Fruit fly (Drosophila melanogaster): ENCODE data around the gene CG9287.

The CG9287 gene

DNA sequence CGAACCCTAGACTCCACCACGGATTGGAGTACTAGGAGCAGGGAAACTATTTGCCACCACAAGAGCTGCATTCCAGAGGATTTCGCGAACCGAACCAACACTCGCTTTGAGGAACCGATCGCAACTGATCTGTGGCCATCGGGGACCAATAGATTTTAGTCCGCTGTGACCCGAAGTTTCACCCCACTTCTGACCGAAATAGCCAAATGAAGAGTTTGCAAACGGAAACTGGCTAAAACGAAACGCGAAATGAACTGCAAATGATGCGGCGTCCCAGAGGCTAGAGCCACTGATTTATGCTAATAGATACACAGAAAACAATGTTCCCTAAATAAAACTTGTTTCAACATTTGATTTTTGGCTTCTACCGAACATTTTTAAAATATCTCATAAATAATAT is at the start of gene CG9287:
TSS of gene CG9287 (minus strand) at position 101 of the 400 bp plus-strand sequence.
- no peak for TF ChIP-seq CTCF (optimal IDR thresholded peaks at IDR 0.05)
- no peak for TF ChIP-seq CG8478 (optimal IDR thresholded peaks at IDR 0.05)

DNA sequence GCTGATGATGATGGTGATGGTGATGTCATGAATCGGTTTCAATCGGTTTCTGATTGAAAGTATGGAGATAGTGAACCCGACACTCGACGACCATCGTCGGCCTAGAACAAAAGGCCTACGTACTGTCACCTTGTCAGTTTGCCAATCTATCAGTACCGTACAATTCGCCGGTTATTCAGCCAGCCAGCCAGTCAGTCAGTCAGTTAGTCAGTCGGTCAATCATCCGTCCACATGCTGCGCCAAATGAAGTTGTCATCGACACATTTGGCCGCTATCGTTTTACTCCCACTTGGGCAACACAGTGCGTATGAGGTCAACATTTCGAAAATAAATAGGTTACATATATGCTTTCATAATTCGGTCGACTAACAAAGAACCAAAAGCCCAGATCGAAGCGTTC is 41.4 kb upstream of the CG9287 start:
- no peak for TF ChIP-seq CG8478 (optimal IDR thresholded peaks at IDR 0.05)
- TF ChIP-seq CTCF (optimal IDR thresholded peaks at IDR 0.05): no peak

DNA sequence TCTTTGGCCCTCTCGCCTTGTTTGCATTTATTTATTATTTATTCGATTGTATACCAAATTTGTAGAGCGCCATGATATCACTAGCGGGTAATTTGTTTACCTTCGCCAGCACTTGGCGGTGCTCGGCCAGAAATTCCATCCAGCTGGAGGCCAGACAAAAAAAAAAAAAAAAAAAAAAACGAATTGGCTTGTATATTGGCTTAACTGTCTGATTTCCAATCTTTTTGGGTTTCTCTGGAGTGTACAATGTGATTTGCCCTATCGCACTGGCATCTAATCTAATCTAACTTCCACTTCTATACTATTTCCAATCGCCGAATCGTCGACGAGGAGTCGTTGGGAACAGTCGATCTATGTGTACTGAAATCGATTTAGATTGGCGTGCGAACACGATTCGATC is 40.1 kb upstream of the CG9287 start:
- TF ChIP-seq CTCF (optimal IDR thresholded peaks at IDR 0.05): no peak
- no peak for TF ChIP-seq CG8478 (optimal IDR thresholded peaks at IDR 0.05)

DNA sequence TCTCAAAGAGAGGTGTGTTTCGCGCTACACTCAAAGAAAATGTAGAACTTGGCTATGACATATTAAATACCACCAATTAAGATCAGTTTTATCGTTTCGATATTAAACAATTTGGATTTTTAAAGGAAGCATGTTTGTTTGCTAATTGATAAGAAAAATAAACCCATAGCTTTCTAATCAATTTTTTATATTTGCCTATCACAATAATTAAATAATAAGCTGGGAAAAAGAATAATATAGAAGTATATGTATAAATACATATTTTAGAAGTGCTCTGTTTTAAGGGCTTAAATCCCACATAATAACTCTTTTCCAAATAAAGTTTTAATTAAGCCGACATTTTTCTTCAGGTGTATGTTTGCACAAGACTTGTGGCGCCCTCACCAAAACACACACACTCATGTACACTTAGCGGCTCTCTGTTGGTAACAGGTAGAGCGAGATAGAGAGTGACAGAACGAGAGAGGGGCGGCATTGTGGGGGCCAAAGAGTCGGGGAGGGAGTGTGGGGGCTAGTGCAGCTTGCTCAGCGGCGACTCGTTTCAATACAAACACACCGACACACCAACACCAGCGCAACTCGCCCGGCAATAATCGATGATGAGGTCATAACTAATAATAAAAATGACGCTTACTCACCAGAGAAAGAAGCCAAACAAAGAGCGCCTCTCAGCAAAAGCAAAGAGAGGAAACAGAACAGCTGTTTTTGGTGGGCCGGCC is 38.2 kb upstream of the CG9287 start:
- no peak for TF ChIP-seq CTCF (optimal IDR thresholded peaks at IDR 0.05)
- TF ChIP-seq CG8478 (optimal IDR thresholded peaks at IDR 0.05): no peak

DNA sequence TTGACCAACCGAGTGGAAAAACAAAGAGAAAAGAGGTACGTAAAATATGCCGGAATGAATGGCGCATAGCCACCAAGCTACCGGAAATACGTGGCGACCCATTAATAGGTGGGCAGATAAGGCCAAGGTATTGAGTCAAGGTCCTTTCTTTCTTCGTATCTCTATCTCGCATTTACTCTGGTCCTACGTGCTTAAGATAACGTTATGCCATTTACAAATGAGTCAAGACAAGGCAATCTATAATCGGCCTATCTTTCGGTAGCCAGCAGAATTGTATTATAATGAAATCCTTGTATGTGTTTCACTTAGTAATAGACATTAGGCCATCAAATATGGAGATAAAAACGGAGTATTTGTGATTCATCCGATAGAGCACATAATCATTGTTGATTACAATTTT is 36.8 kb upstream of the CG9287 start:
- TF ChIP-seq CG8478 (optimal IDR thresholded peaks at IDR 0.05): no peak
- no peak for TF ChIP-seq CTCF (optimal IDR thresholded peaks at IDR 0.05)

DNA sequence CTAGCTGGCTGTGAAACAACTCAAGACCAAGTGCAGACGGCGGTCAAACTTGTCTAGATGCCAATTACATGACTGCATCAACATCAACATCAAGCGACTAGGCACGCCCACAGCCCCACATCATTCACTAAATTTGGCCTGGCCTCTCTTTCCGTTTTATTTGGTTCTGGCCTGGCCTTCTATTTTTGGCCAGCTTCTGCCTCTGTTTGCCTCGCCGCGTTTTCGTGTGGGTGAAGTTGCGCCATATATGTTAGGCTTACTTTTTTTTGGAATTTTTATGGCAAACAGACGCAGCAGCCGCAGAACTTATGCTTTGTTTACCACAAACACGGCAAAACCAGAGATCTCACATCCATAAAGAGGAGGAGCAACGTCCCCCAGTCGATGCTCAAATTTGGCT is 35.8 kb upstream of the CG9287 start:
- TF ChIP-seq CTCF (optimal IDR thresholded peaks at IDR 0.05) (no peak), CG8478 (optimal IDR thresholded peaks at IDR 0.05) (no peak)

DNA sequence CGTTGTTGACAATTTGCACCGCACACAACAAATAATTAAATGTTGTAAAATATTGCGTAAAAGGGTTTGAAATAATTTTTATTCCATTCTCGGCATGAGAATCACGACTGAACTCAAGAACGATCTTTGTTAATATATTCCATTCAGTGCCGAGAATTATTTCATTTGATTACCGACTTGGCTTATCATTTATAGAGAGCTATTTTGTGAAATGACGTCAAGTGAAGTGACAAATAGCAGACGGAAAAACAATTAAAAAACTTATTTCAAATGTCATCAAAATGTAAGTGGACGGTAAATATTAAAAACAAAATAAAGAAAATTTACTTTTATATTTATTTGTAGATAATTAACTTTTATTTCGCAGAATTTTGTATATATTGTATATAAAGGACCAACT is 34.9 kb upstream of the CG9287 start:
- TF ChIP-seq CTCF (optimal IDR thresholded peaks at IDR 0.05) (no peak), CG8478 (optimal IDR thresholded peaks at IDR 0.05) (no peak)

DNA sequence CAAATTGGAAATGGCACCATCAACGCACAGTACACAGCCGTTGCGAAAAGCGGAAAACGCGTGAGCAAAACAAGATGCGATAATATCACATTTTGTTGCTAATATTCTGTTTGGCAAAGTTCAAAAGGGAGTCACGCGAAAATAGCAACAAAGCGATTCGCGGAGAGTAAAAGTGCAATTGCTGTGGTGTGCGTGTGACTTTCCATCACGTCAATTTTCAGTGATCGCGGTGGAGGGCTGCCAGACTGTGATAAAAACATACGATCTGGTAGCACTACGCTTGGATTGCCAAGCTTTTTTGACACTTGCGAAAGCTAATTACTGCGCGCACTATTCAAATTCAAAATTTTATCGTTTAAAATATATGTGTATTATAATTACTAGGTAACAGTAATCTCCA is 29.8 kb upstream of the CG9287 start, which contains the start of gene Hnf4:
TSS of gene Hnf4 (minus strand) at position 199 of the 400 bp plus-strand sequence.
- TF ChIP-seq CTCF (optimal IDR thresholded peaks at IDR 0.05) (no peak), CG8478 (optimal IDR thresholded peaks at IDR 0.05) (no peak)

DNA sequence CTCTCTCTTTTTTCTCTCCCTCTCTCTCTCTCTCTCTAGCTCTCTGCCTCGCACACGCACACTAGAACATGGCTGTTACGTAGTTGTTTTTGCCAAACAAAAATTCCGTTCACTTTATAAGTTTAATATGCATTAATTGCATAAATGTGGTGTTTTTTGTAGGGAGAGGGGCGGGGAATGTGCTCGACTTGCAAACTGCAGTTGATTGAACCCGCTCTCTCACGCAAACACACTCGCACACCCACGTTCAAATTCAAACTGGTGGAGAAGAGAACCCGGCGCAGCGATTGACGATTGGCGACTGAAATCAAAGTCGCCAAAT is 29.4 kb upstream of the CG9287 start:
- TF ChIP-seq CTCF (optimal IDR thresholded peaks at IDR 0.05) (no peak), CG8478 (optimal IDR thresholded peaks at IDR 0.05) (no peak)

DNA sequence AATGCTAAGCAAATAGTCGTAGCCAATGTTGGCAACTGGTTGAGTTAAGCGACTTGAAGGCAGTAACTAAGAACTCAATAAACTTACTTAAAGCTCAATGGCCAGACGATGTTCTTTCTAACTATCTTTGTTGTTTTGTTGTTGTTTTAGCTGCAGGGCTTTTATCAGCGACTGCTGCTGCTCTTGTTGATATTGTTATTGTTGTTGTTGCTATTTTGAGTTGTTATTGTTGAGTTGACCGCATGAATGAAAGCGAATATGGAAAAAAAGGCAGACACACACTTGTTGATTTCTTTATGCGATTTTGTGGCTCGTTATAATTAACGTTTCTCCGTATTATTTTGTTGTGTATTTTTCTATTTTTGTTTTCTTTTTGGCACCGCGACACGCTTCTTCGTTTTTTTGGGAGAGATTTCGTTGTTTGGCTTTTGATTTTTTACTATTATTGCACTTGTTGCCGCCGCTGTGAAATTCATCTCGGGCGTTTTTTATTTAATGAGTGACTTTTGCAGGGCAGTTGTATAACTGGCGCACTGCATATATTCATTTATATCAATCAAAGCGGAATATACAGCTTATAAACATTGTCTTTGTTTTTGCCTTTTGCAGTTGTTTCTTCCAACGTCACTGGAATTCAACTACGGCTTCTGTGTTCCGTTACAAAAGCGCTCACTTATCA is 28.9 kb upstream of the CG9287 start:
- no peak for TF ChIP-seq CG8478 (optimal IDR thresholded peaks at IDR 0.05)
- no peak for TF ChIP-seq CTCF (optimal IDR thresholded peaks at IDR 0.05)

DNA sequence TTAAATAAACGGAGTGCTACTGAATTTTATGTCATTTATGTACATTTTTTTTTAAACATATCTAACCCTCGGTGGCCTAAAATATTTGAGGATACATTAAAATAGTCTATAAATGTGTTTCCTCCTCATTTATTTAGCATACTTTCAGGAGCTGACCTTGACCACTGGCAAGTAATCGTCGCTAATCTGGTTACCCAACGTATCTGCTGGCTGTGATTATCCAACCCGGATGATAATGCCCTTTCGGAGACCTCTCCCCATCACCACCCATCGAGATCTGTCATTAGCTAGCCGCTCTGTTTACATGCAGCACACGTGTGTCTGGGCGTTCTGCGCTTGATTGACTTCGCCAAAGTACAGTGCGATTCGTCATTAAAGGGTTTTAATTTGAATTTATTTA is 27.9 kb upstream of the CG9287 start:
- TF ChIP-seq CTCF (optimal IDR thresholded peaks at IDR 0.05) (no peak), CG8478 (optimal IDR thresholded peaks at IDR 0.05) (no peak)

DNA sequence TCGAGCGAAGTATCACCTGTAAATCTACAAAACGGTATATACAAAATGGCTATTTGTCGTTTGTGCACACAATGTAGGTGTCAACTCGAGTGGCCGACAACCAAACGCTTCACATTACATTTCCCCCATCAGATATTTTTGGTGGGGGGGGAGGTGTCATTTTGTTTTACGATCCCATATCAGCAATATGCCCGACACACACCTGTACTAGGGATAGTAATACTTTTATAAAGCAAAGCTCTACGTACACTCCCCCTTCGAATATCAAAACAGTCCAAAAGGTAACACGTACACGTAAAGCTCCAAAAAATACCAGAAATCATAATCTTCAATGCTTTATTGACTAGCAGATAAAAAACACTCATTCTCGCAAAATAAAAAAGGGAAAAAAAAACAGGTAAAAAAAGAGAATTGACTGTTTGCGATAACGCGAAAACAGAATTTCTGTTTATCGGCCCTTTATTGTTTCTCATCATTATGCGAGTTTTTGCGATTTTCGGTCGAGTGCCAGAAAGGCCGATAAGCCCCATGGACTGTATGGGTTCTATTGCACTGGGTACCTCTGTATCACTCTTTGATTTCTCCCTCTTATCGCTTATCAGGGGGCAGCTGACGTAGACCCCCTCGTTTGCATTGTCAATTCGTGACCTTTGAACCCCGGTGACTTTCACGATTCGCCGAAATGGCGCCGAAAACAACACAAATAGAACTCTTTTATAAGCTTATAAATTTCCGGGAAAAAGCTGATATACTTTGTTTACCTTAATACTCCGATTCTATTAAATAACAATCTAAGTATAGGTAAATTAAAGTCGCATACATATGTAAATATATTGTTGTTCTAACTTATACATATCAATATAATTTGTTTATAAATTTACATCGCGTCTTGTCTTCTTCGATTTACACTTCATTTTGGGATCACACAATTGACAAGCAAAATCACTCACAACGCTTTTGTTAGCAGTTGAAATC is 25.3 kb upstream of the CG9287 start, which contains the start of gene CatB:
TSS of gene CatB (plus strand) at position 925 of the 975 bp plus-strand sequence.
- TF ChIP-seq CTCF (optimal IDR thresholded peaks at IDR 0.05) (no peak), CG8478 (optimal IDR thresholded peaks at IDR 0.05) (no peak)

DNA sequence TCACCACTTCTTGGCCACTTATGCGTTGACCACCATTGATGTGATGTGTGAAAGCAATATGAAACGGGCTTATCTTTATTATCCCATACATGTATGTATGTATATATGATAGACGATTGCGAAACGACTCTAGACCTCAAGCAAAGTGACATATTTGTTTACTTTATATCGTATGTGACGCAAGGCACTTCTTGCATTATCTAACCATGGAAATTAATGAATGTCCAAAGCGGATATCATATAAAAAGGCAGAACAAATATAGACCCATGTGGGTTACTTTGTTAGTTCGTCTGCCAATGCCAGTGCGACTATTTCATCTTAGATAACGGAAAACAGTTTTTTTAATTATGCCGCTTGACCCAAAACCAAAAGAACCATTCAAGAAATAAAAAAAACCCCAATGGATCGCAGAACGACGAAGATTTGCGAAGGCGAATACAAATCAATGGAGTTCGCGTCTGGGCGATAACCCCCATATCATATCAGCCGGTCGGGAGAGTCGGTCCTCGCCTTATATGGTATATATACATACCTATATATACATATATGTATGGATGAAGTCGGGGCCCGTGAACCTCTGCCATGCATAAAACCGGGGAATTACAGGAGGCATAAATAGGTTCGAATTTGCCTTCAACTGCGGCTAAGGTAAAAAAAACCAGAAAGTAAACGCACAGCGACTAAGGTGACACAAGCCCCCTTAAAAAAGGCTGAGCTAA is 23.5 kb upstream of the CG9287 start:
- TF ChIP-seq CTCF (optimal IDR thresholded peaks at IDR 0.05): no peak
- no peak for TF ChIP-seq CG8478 (optimal IDR thresholded peaks at IDR 0.05)

DNA sequence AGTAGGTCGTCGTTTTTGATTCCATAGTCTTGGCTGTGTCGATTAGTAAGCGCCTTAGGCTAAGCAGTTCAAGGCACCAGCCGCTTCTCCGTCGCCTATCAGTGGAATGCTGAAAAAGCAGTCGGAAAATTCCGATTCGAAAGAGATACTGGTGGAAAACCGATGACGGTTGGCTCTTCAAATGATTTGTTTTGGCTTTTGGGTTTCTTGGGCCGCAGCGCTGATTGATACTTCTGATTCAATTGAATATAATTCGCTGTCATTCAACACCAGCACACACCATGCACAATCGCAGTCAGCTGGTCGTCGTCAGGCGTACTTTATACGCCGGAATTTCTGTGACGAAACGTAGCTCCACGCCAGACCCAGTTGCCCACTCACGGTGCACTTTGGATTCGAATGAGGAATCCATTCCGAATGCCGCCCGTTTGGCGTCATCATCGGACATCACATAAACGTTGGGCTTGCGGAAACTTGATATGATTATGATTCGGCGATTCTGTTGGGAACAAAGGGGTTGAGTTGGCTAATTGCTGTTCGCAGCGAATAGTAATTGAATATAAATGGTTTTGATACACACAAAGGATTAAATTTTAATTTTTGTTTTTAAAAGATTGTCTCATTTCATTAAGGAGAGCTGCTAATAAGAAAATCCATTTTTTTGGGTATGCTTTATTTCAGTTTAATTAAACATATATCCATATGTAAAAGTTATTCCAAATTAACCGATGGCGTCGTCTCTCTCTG is 21.4 kb upstream of the CG9287 start:
- TF ChIP-seq CG8478 (optimal IDR thresholded peaks at IDR 0.05) (no peak), CTCF (optimal IDR thresholded peaks at IDR 0.05) (no peak)

Measured in S2 (cell line).